Worm (Caenorhabditis elegans) whole organism, L4/young adult: Measurements from ENCODE around the gene F54F7.14.

Experiments
- dao-5 ChIP-seq: sonication (generic microtip); optimal IDR thresholded peaks from 2 replicates; lab custom pipeline; 2016; ENCODE audit warnings: missing genotype, missing genetic modification characterization, moderate library complexity, missing compliant biosample characterization
- him-1 ChIP-seq: sonication (generic microtip); optimal IDR thresholded peaks from 2 replicates; lab custom pipeline; 2016; ENCODE audit warnings: missing genotype, missing genetic modification reagents, missing genetic modification characterization, missing compliant biosample characterization

ce11 chrX:11827528-11827927 is 23.1 kb upstream of the F54F7.14 start:
- TF ChIP-seq him-1 (no peak), dao-5 (tag; lab: Kevin White, UChicago) (no peak)
